Worm (Caenorhabditis elegans) whole organism, late embryonic: ENCODE results near the gene C18H2.5.

ENCODE experiments used
- ceh-9 ChIP-seq: sonication (generic microtip); optimal IDR thresholded peaks from 2 replicates; lab custom pipeline; 2016; ENCODE audit warnings: mild to moderate bottlenecking, missing genetic modification characterization, inconsistent platforms, missing compliant biosample characterization
- nhr-11 ChIP-seq: fragments of 150-350 bp; optimal IDR thresholded peaks from 2 replicates; lab custom pipeline; 2014; ENCODE audit warnings: missing biosample characterization, missing genetic modification characterization
- pag-3 ChIP-seq: sonication (generic microtip); optimal IDR thresholded peaks from 2 replicates; lab custom pipeline; 2016; ENCODE audit warnings: missing compliant biosample characterization, missing genetic modification characterization, borderline replicate concordance
- rnt-1 ChIP-seq: sonication (generic microtip); optimal IDR thresholded peaks from 2 replicates; lab custom pipeline; 2016; ENCODE audit warnings: missing genetic modification characterization, missing compliant biosample characterization
- tbx-2 ChIP-seq: sonication (generic microtip); optimal IDR thresholded peaks from 2 replicates; lab custom pipeline; 2016; ENCODE audit warnings: missing genetic modification characterization, missing compliant biosample characterization
- unc-55 ChIP-seq: sonication (generic microtip); optimal IDR thresholded peaks from 2 replicates; lab custom pipeline; 2017; ENCODE audit warnings: missing biosample characterization, missing genetic modification reagents, missing genetic modification characterization
- unc-86 ChIP-seq: sonication (generic microtip); optimal IDR thresholded peaks from 2 replicates; lab custom pipeline; 2016; ENCODE audit warnings: missing genetic modification characterization, missing compliant biosample characterization

- TF ChIP-seq tbx-2 (tag; lab: Kevin White, UChicago) = no peak
- TF ChIP-seq unc-86 (tag; lab: Kevin White, UChicago) = no peak
- TF ChIP-seq unc-55 = no peak
- TF ChIP-seq nhr-11 (tag; lab: Kevin White, UChicago) = no peak
- TF ChIP-seq rnt-1 (tag; lab: Kevin White, UChicago) = no peak
- TF ChIP-seq ceh-9 = no peak
- TF ChIP-seq pag-3 (tag; lab: Kevin White, UChicago) = no peak
These were observed 51.1 kb downstream of the C18H2.5 start, which contains the start of gene upp-1 for ce11 chrIII:7643084-7643483.
